Worm (Caenorhabditis elegans) whole organism, L1 larva: ENCODE data around the gene srh-211.

Experiments used
- C04F5.9 ChIP-seq: sonication (generic microtip); optimal IDR thresholded peaks from 2 replicates; lab custom pipeline; 2016; ENCODE audit warnings: missing genetic modification characterization, missing compliant biosample characterization
- C16A3.4 ChIP-seq: fragments of 150-350 bp; optimal IDR thresholded peaks from 2 replicates; lab custom pipeline; 2014; ENCODE audit warnings: missing biosample characterization, missing genetic modification characterization
- C34B4.2 ChIP-seq: sonication (generic microtip); optimal IDR thresholded peaks from 2 replicates; lab custom pipeline; 2017; ENCODE audit warnings: mild to moderate bottlenecking, missing genetic modification characterization, missing compliant biosample characterization
- F16B12.6 ChIP-seq: fragments of 150-350 bp; optimal IDR thresholded peaks from 2 replicates; lab custom pipeline; 2014; ENCODE audit warnings: missing biosample characterization, missing genetic modification characterization
- alr-1 ChIP-seq: fragments of 200-800 bp; sonication (Bioruptor generic); optimal IDR thresholded peaks from 2 replicates; lab custom pipeline; 2018; ENCODE audit warnings: borderline replicate concordance, mild to moderate bottlenecking, missing genetic modification characterization, missing compliant biosample characterization
- ceh-8 ChIP-seq: fragments of 200-800 bp; sonication (Bioruptor generic); optimal IDR thresholded peaks from 2 replicates; lab custom pipeline; 2018; ENCODE audit warnings: mild to moderate bottlenecking, missing genetic modification characterization, moderate library complexity, missing compliant biosample characterization
- ceh-88 ChIP-seq: fragments of 200-800 bp; sonication (Bioruptor generic); IDR thresholded peaks from 2 replicates; pipeline ENCODE4 v1.3.6; 2022; ENCODE audit warnings: missing genetic modification characterization, missing compliant biosample characterization
- ceh-90 ChIP-seq: sonication (generic microtip); optimal IDR thresholded peaks from 2 replicates; lab custom pipeline; 2016; ENCODE audit warnings: missing genetic modification characterization, missing compliant biosample characterization
- ces-1 ChIP-seq: fragments of 150-350 bp; optimal IDR thresholded peaks from 2 replicates; lab custom pipeline; 2014; ENCODE audit warnings: missing biosample characterization, missing genetic modification reagents, missing genetic modification characterization
- dsc-1 ChIP-seq: sonication (generic microtip); optimal IDR thresholded peaks from 2 replicates; lab custom pipeline; 2016; ENCODE audit warnings: mild to moderate bottlenecking, missing genetic modification characterization, missing compliant biosample characterization
- efl-1 ChIP-seq, 4 experiments: fragments of 150-350 bp; optimal IDR thresholded peaks in 3 of 4; peaks in 1 of 4; 1 replicate in 1 of 4; 2 replicates in 3 of 4; lab custom pipeline; 2014; ENCODE audit warnings: missing biosample characterization in 2 of 4, missing genetic modification characterization in 2 of 4, missing genetic modification reagents in 2 of 4
- egl-13 ChIP-seq: sonication (generic microtip); optimal IDR thresholded peaks from 2 replicates; lab custom pipeline; 2016; ENCODE audit warnings: missing genotype, missing genetic modification reagents, missing genetic modification characterization, missing compliant biosample characterization
- fkh-10 ChIP-seq: sonication (generic microtip); optimal IDR thresholded peaks from 2 replicates; lab custom pipeline; 2017; ENCODE audit warnings: missing biosample characterization, missing genetic modification reagents, missing genetic modification characterization
- fkh-4 ChIP-seq: sonication (generic microtip); optimal IDR thresholded peaks from 2 replicates; lab custom pipeline; 2016; ENCODE audit warnings: missing compliant biosample characterization, missing genetic modification characterization, borderline replicate concordance
- fos-1 ChIP-seq: fragments of 150-350 bp; optimal IDR thresholded peaks from 2 replicates; lab custom pipeline; 2014; ENCODE audit warnings: missing biosample characterization, missing genetic modification characterization
- grh-1 ChIP-seq: fragments of 200-800 bp; sonication (Bioruptor generic); IDR thresholded peaks from 2 replicates; pipeline ENCODE4 v1.3.6; 2022; ENCODE audit warnings: missing genetic modification reagents, missing genetic modification characterization, missing compliant biosample characterization
- hlh-17 ChIP-seq: fragments of 200-800 bp; sonication (Bioruptor generic); optimal IDR thresholded peaks from 2 replicates; lab custom pipeline; 2018; ENCODE audit warnings: missing genetic modification characterization, mild to moderate bottlenecking, missing compliant biosample characterization, moderate library complexity, borderline replicate concordance
- irx-1 ChIP-seq: sonication (generic microtip); optimal IDR thresholded peaks from 2 replicates; lab custom pipeline; 2016; ENCODE audit warnings: missing genetic modification characterization, missing compliant biosample characterization
- isw-1 ChIP-seq: fragments of 200-800 bp; sonication (Bioruptor generic); IDR thresholded peaks from 2 replicates; pipeline ENCODE4 v1.3.6; 2022; ENCODE audit warnings: missing genetic modification characterization, missing compliant biosample characterization
- lin-35 ChIP-seq, 2 experiments: fragments of 150-350 bp; optimal IDR thresholded peaks; 2 replicates each; lab custom pipeline; 2014; ENCODE audit warnings: missing biosample characterization in 2 of 2, missing genetic modification characterization in 2 of 2, missing genetic modification reagents in 2 of 2
- lin-39 ChIP-seq: fragments of 150-350 bp; optimal IDR thresholded peaks from 2 replicates; lab custom pipeline; 2014; ENCODE audit warnings: missing biosample characterization, missing genetic modification reagents, missing genetic modification characterization
- mab-9 ChIP-seq: fragments of 200-800 bp; sonication (Bioruptor generic); IDR thresholded peaks from 2 replicates; pipeline ENCODE4 v1.3.6; 2022; ENCODE audit warnings: missing genetic modification reagents, missing genetic modification characterization, missing compliant biosample characterization
- mef-2 ChIP-seq: fragments of 150-350 bp; optimal IDR thresholded peaks from 2 replicates; lab custom pipeline; 2014; ENCODE audit warnings: missing biosample characterization, missing genetic modification characterization
- mep-1 ChIP-seq: fragments of 150-350 bp; optimal IDR thresholded peaks from 2 replicates; lab custom pipeline; 2014; ENCODE audit warnings: missing biosample characterization, missing genetic modification characterization
- nhr-19 ChIP-seq: fragments of 200-800 bp; sonication (Bioruptor generic); conservative IDR thresholded peaks from 2 replicates; pipeline ENCODE4 v1.3.6; 2022; ENCODE audit warnings: missing genetic modification characterization, missing compliant biosample characterization
- nhr-71 ChIP-seq: sonication (generic microtip); optimal IDR thresholded peaks from 2 replicates; lab custom pipeline; 2016; ENCODE audit warnings: mild to moderate bottlenecking, missing genetic modification characterization, moderate library complexity, missing compliant biosample characterization
- nhr-77 ChIP-seq: fragments of 150-350 bp; optimal IDR thresholded peaks from 2 replicates; lab custom pipeline; 2014; ENCODE audit warnings: missing biosample characterization, missing genetic modification characterization
- nhr-90 ChIP-seq: sonication (generic microtip); optimal IDR thresholded peaks from 2 replicates; lab custom pipeline; 2016; ENCODE audit warnings: mild to moderate bottlenecking, missing genetic modification characterization, missing compliant biosample characterization; ENCODE audit not compliant: poor library complexity
- pag-3 ChIP-seq: sonication (generic microtip); optimal IDR thresholded peaks from 2 replicates; lab custom pipeline; 2017; ENCODE audit warnings: missing genetic modification characterization, mild to moderate bottlenecking, missing compliant biosample characterization, antibody characterized with exemption, borderline replicate concordance; ENCODE audit not compliant: insufficient read depth
- snpc-4 ChIP-seq: fragments of 150-350 bp; optimal IDR thresholded peaks from 2 replicates; lab custom pipeline; 2014; ENCODE audit warnings: missing biosample characterization, missing genetic modification characterization
- swsn-7 ChIP-seq: sonication (generic microtip); optimal IDR thresholded peaks from 2 replicates; lab custom pipeline; 2016; ENCODE audit warnings: missing genetic modification characterization, missing compliant biosample characterization
- tbx-2 ChIP-seq: sonication (generic microtip); optimal IDR thresholded peaks from 2 replicates; lab custom pipeline; 2016; ENCODE audit warnings: missing genetic modification characterization, missing compliant biosample characterization
- tlp-1 ChIP-seq: fragments of 150-350 bp; optimal IDR thresholded peaks from 2 replicates; lab custom pipeline; 2014; ENCODE audit warnings: missing biosample characterization, missing genetic modification characterization
- unc-130 ChIP-seq: fragments of 150-350 bp; optimal IDR thresholded peaks from 2 replicates; lab custom pipeline; 2017; ENCODE audit warnings: missing biosample characterization, missing genetic modification characterization, inconsistent platforms
- unc-30 ChIP-seq: sonication (generic microtip); optimal IDR thresholded peaks from 2 replicates; lab custom pipeline; 2017; ENCODE audit warnings: missing biosample characterization, missing genetic modification characterization
- unc-98 ChIP-seq: fragments of 200-800 bp; sonication (Bioruptor generic); IDR thresholded peaks from 2 replicates; pipeline ENCODE4 v1.3.6; 2022; ENCODE audit warnings: missing genetic modification characterization, missing compliant biosample characterization
- xbp-1 ChIP-seq: sonication (generic microtip); optimal IDR thresholded peaks from 2 replicates; lab custom pipeline; 2016; ENCODE audit warnings: missing genetic modification characterization, missing compliant biosample characterization
- zag-1 ChIP-seq: fragments of 150-350 bp; optimal IDR thresholded peaks from 2 replicates; lab custom pipeline; 2014; ENCODE audit warnings: missing biosample characterization, missing genetic modification characterization
- zip-4 ChIP-seq: fragments of 200-800 bp; sonication (Bioruptor generic); optimal IDR thresholded peaks from 2 replicates; lab custom pipeline; 2018; ENCODE audit warnings: mild to moderate bottlenecking, missing genetic modification characterization, moderate library complexity, missing compliant biosample characterization
- ztf-11 ChIP-seq, 2 experiments: sonication (generic microtip); optimal IDR thresholded peaks; 2 replicates each; lab custom pipeline; 2016 to 2017; ENCODE audit warnings: missing genetic modification characterization in 2 of 2, missing biosample characterization in 1 of 2, missing compliant biosample characterization in 1 of 2

The srh-211 gene

ce11 chrV:4112516-4112915 is 31.3 kb upstream of the srh-211 start, which contains the start of gene srw-134 (continued):
- TF ChIP-seq grh-1 (GFP tag; lab: Robert Waterston, UW) = no peak
- TF ChIP-seq ceh-88 (GFP tag; lab: Robert Waterston, UW) = no peak
- no peak for TF ChIP-seq hlh-17 (GFP tag; lab: Kevin White, UChicago)
- TF ChIP-seq zag-1 = no peak

ce11 chrV:4109873-4110272 is 28.7 kb upstream of the srh-211 start, which contains the start of gene clc-18:
Gene clc-18 (minus strand): TSS chrV:4109973.
- TF ChIP-seq ceh-88 (GFP tag; lab: Robert Waterston, UW) = no peak
- no peak for TF ChIP-seq fkh-4 (tag; lab: Kevin White, UChicago)
- no peak for TF ChIP-seq lin-35 (GFP tag; optimal IDR thresholded peaks at IDR 0.05; lab: Kevin White, UChicago)
- TF ChIP-seq nhr-90 (tag; lab: Kevin White, UChicago) = no peak
- no peak for TF ChIP-seq mab-9 (GFP tag; lab: Robert Waterston, UW)
- no peak for TF ChIP-seq mep-1 (tag; lab: Kevin White, UChicago)
- no peak for TF ChIP-seq ceh-8 (GFP tag; lab: Kevin White, UChicago)
- no peak for TF ChIP-seq irx-1 (tag; lab: Kevin White, UChicago)
- no peak for TF ChIP-seq mef-2
- no peak for TF ChIP-seq ztf-11 (tag; optimal IDR thresholded peaks at IDR 0.05; lab: Kevin White, UChicago)
- TF ChIP-seq pag-3 (tag; lab: Kevin White, UChicago) = no peak
- no peak for TF ChIP-seq ceh-90 (tag; lab: Kevin White, UChicago)

ce11 chrV:4106688-4107087 is 25.5 kb upstream of the srh-211 start:
- TF ChIP-seq isw-1 = no peak
- TF ChIP-seq swsn-7 (tag; lab: Kevin White, UChicago) = no peak
- no peak for TF ChIP-seq efl-1 (optimal IDR thresholded peaks at IDR 0.05; lab: Kevin White, UChicago)
- peak in 1 of 2 experiments; percentile 90 for TF ChIP-seq efl-1 (GFP tag; optimal IDR thresholded peaks at IDR 0.05 in 1 of 2; lab: Kevin White, UChicago)

ce11 chrV:4104298-4104697 is 23.1 kb upstream of the srh-211 start, which contains the start of gene srj-39:
Gene srj-39 (plus strand): TSS chrV:4104598.
- TF ChIP-seq isw-1 (no peak), nhr-19 (no peak), pag-3 (tag; lab: Kevin White, UChicago) (no peak), zip-4 (no peak), unc-30 (tag; lab: Kevin White, UChicago) (no peak), nhr-90 (tag; lab: Kevin White, UChicago) (no peak), C16A3.4 (tag; lab: Kevin White, UChicago) (no peak), fos-1 (tag; lab: Kevin White, UChicago) (no peak), snpc-4 (tag; lab: Kevin White, UChicago) (no peak), mep-1 (tag; lab: Kevin White, UChicago) (no peak), fkh-4 (tag; lab: Kevin White, UChicago) (no peak), lin-39 (no peak), efl-1 (optimal IDR thresholded peaks at IDR 0.05; lab: Kevin White, UChicago) (no peak), efl-1 (GFP tag; optimal IDR thresholded peaks at IDR 0.05 in 1 of 2; lab: Kevin White, UChicago) (no peak), egl-13 (tag; lab: Kevin White, UChicago) (no peak), unc-98 (GFP tag; lab: Robert Waterston, UW) (no peak), ces-1 (GFP tag; lab: Kevin White, UChicago) (no peak), unc-130 (tag; lab: Kevin White, UChicago) (no peak), ceh-8 (GFP tag; lab: Kevin White, UChicago) (no peak), tlp-1 (tag; lab: Kevin White, UChicago) (no peak)

- TF ChIP-seq F16B12.6 (tag; lab: Kevin White, UChicago) (no peak), tbx-2 (tag; lab: Kevin White, UChicago) (no peak), lin-35 (GFP tag; optimal IDR thresholded peaks at IDR 0.05; lab: Kevin White, UChicago) (no peak), tlp-1 (tag; lab: Kevin White, UChicago) (no peak), dsc-1 (tag; lab: Kevin White, UChicago) (no peak), nhr-77 (tag; lab: Kevin White, UChicago) (no peak), fkh-4 (tag; lab: Kevin White, UChicago) (no peak), ceh-8 (GFP tag; lab: Kevin White, UChicago) (no peak), C16A3.4 (tag; lab: Kevin White, UChicago) (no peak), C04F5.9 (tag; lab: Kevin White, UChicago) (no peak), alr-1 (tag; lab: Kevin White, UChicago) (no peak), mef-2 (no peak), C34B4.2 (tag; lab: Kevin White, UChicago) (no peak), xbp-1 (no peak), fkh-10 (GFP tag; lab: Kevin White, UChicago) (no peak), nhr-71 (tag; lab: Kevin White, UChicago) (no peak), pag-3 (tag; lab: Kevin White, UChicago) (no peak)
- TF ChIP-seq, all 84 proteins: peak for 0
These were observed 20.4 kb upstream of the srh-211 start, which contains the start of gene srj-40 for ce11 chrV:4101567-4101966. Gene srj-40 (plus strand): TSS chrV:4101867.
